Worm (Caenorhabditis elegans) whole organism, midembryonic: Measurements from ENCODE around the gene ZK896.4.
"Not testable (repeated sequence)": the region's sequence is repeated elsewhere in the genome, so short reads cannot be mapped to it uniquely, and the experiment has no call there.

Experiments used
- T22C8.4 ChIP-seq: fragments of 200-800 bp; sonication (Bioruptor generic); IDR thresholded peaks from 2 replicates; pipeline ENCODE4 v1.3.6; 2022; ENCODE audit warnings: missing genetic modification characterization, missing compliant biosample characterization
- cog-1 ChIP-seq: sonication (generic microtip); optimal IDR thresholded peaks from 2 replicates; lab custom pipeline; 2016; ENCODE audit warnings: missing genetic modification characterization, missing compliant biosample characterization
- flt-1 ChIP-seq: fragments of 200-800 bp; sonication (Bioruptor generic); IDR thresholded peaks from 2 replicates; pipeline ENCODE4 v1.3.6; 2022; ENCODE audit warnings: missing genetic modification characterization, missing compliant biosample characterization
- klf-2 ChIP-seq: fragments of 200-800 bp; sonication (Bioruptor generic); conservative IDR thresholded peaks from 2 replicates; pipeline ENCODE4 v1.3.6; 2022; ENCODE audit warnings: missing genetic modification reagents, missing genetic modification characterization, missing compliant biosample characterization
- med-1 ChIP-seq: sonication (generic microtip); optimal IDR thresholded peaks from 2 replicates; lab custom pipeline; 2017; ENCODE audit warnings: missing genetic modification characterization, mild to moderate bottlenecking, missing compliant biosample characterization, antibody characterized with exemption, missing genetic modification reagents; ENCODE audit not compliant: insufficient read depth
- ref-1 ChIP-seq: fragments of 200-800 bp; sonication (Bioruptor generic); conservative IDR thresholded peaks from 2 replicates; pipeline ENCODE4 v1.3.6; 2022; ENCODE audit warnings: missing genetic modification reagents, missing genetic modification characterization, missing compliant biosample characterization
- tab-1 ChIP-seq: fragments of 200-800 bp; sonication (Bioruptor generic); IDR thresholded peaks from 2 replicates; pipeline ENCODE4 v1.3.6; 2022; ENCODE audit warnings: missing genetic modification characterization, missing compliant biosample characterization
- ztf-23 ChIP-seq: fragments of 200-800 bp; sonication (Bioruptor generic); IDR thresholded peaks from 2 replicates; pipeline ENCODE4 v1.3.6; 2022; ENCODE audit warnings: missing genetic modification reagents, missing genetic modification characterization, missing compliant biosample characterization
- ztf-29 ChIP-seq: fragments of 200-800 bp; sonication (Bioruptor generic); IDR thresholded peaks from 2 replicates; pipeline ENCODE4 v1.3.6; 2022; ENCODE audit warnings: missing genetic modification reagents, missing genetic modification characterization, missing compliant biosample characterization

The ZK896.4 gene

ce11 chrIV:12896371-12896882, 13.3 kb upstream of the ZK896.4 start, which contains the start of gene K08D8.7:
Gene K08D8.7 (plus strand): TSS chrIV:12896832.
- no peak for TF ChIP-seq ztf-23
- no peak for TF ChIP-seq tab-1 (GFP tag; lab: Robert Waterston, UW)
- TF ChIP-seq cog-1 (tag; lab: Kevin White, UChicago) = no peak
- TF ChIP-seq T22C8.4 (GFP tag; lab: Robert Waterston, UW) = no peak
- TF ChIP-seq flt-1 (GFP tag; lab: Robert Waterston, UW) = no peak
- no peak for TF ChIP-seq klf-2 (GFP tag; lab: Robert Waterston, UW)
- TF ChIP-seq med-1 = no peak
- TF ChIP-seq ref-1 = no peak
- TF ChIP-seq ztf-29 = no peak

DNA sequence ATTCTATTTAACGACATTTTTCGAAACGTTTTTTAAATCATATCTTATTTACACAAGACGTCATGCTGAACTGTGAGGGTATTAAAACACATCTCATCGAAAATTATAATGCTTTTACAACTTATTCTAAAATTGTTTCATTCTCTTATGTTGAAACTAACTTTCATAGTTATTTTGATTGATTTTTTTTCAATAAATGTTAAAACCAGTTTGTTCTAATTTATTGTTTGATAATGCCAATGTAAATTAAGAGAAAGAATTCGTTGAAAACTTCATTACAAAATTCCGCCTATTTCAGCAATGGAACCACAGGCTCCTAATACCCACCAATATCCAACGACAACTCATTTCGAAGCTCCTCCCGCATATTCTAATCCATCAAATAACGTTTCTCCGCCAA, 11.9 kb upstream of the ZK896.4 start, which contains the start of gene K08D8.11:
K08D8.11 (plus strand) TSS at position 301 of the 400 bp plus-strand sequence.
- TF ChIP-seq cog-1 (tag; lab: Kevin White, UChicago) (no peak), ztf-29 (no peak)

ce11 chrIV:12893166-12893565, 10.1 kb upstream of the ZK896.4 start, which contains the start of gene K08D8.12:
Gene K08D8.12 (plus strand): TSS chrIV:12893466.
- no peak for TF ChIP-seq cog-1 (tag; lab: Kevin White, UChicago)
- TF ChIP-seq klf-2 (GFP tag; lab: Robert Waterston, UW) = no peak
- no peak for TF ChIP-seq ref-1
- no peak for TF ChIP-seq T22C8.4 (GFP tag; lab: Robert Waterston, UW)
- no peak for TF ChIP-seq med-1
- no peak for TF ChIP-seq ztf-29
- TF ChIP-seq ztf-23 = no peak
- TF ChIP-seq tab-1 (GFP tag; lab: Robert Waterston, UW) = no peak
- no peak for TF ChIP-seq flt-1 (GFP tag; lab: Robert Waterston, UW)

DNA sequence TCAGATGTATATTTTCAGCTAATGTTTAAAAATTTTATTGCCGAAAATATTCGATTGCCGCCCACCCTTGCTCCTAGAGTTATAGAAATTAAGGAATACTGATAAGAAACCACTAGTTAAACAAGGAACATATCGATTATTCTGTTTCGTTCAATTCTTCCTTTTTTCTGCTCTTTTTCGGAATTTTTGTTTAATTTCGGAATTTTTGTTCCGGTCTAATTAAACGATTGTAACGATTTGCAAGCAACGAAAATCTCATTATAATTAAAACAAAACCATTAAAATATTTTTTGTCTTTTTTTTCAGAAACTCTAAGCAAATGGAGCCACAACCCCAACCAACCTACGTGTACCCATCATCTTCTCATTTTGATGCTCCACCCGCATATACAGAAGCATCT, 9.1 kb upstream of the ZK896.4 start, which contains the start of gene K08D8.1:
K08D8.1 (plus strand) TSS at position 301 of the 400 bp plus-strand sequence.
- no peak for TF ChIP-seq ref-1
- TF ChIP-seq med-1 = no peak
- TF ChIP-seq ztf-29 = no peak
- TF ChIP-seq flt-1 (GFP tag; lab: Robert Waterston, UW) = no peak
- TF ChIP-seq tab-1 (GFP tag; lab: Robert Waterston, UW) = no peak
- TF ChIP-seq cog-1 (tag; lab: Kevin White, UChicago) = no peak
- TF ChIP-seq T22C8.4 (GFP tag; lab: Robert Waterston, UW) = no peak
- TF ChIP-seq klf-2 (GFP tag; lab: Robert Waterston, UW) = no peak
- no peak for TF ChIP-seq ztf-23

- no peak for TF ChIP-seq T22C8.4 (GFP tag; lab: Robert Waterston, UW)
- no peak for TF ChIP-seq cog-1 (tag; lab: Kevin White, UChicago)
- no peak for TF ChIP-seq ztf-29
- no peak for TF ChIP-seq klf-2 (GFP tag; lab: Robert Waterston, UW)
- no peak for TF ChIP-seq ref-1
- no peak for TF ChIP-seq tab-1 (GFP tag; lab: Robert Waterston, UW)
- TF ChIP-seq med-1 = no peak
- no peak for TF ChIP-seq ztf-23
- TF ChIP-seq flt-1 (GFP tag; lab: Robert Waterston, UW) = no peak
Measured at ce11 chrIV:12891080-12891479, 8.0 kb upstream of the ZK896.4 start.

ce11 chrIV:12890445-12890844, 7.4 kb upstream of the ZK896.4 start, which contains the start of gene K08D8.6:
Gene K08D8.6 (minus strand): TSS chrIV:12890508.
- TF ChIP-seq ref-1 (no peak), T22C8.4 (GFP tag; lab: Robert Waterston, UW) (no peak), flt-1 (GFP tag; lab: Robert Waterston, UW) (no peak), cog-1 (tag; lab: Kevin White, UChicago) (no peak)

ce11 chrIV:12886012-12886411, 2.9 kb upstream of the ZK896.4 start:
- TF ChIP-seq tab-1 (GFP tag; lab: Robert Waterston, UW) (no peak), flt-1 (GFP tag; lab: Robert Waterston, UW) (no peak), ztf-23 (no peak), T22C8.4 (GFP tag; lab: Robert Waterston, UW) (no peak), med-1 (no peak), ref-1 (no peak), ztf-29 (no peak), klf-2 (GFP tag; lab: Robert Waterston, UW) (no peak), cog-1 (tag; lab: Kevin White, UChicago) (no peak)

ce11 chrIV:12879557-12879956, 3.5 kb downstream of the ZK896.4 start, which contains the start of gene ZK896.5:
Gene ZK896.5 (minus strand): TSS chrIV:12879645.
- TF ChIP-seq med-1 (no peak), klf-2 (GFP tag; lab: Robert Waterston, UW) (no peak), flt-1 (GFP tag; lab: Robert Waterston, UW) (no peak), cog-1 (tag; lab: Kevin White, UChicago) (no peak), ztf-23 (no peak), ref-1 (no peak), tab-1 (GFP tag; lab: Robert Waterston, UW) (no peak), ztf-29 (no peak)

ce11 chrIV:12876558-12876957, 6.5 kb downstream of the ZK896.4 start:
- TF ChIP-seq klf-2 (GFP tag; lab: Robert Waterston, UW) (no peak), ztf-29 (no peak), cog-1 (tag; lab: Kevin White, UChicago) (no peak), med-1 (no peak), T22C8.4 (GFP tag; lab: Robert Waterston, UW) (no peak), ztf-23 (no peak), flt-1 (GFP tag; lab: Robert Waterston, UW) (no peak), tab-1 (GFP tag; lab: Robert Waterston, UW) (no peak), ref-1 (no peak)

DNA sequence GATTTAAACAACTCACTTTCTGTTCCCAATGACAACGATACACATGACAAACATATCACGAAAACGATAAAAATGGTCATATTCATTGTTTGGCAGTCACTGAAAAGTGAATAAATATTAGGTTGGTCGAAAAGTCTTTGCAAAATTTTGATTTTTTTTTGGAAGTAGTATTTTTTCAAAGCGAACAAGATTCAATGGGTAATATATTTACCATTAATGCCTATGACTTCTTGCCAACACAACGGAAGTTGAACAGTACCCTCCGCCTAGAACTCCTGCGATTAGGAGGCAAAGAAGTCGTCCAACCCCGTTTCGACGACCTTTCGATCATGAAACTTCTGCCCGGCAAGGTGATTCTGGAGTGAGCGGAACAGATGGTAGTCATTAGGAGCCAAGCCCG, 7.8 kb downstream of the ZK896.4 start, which contains the start of gene ZK896.1:
ZK896.1 (minus strand) TSS at position 101 of the 400 bp plus-strand sequence.
- TF ChIP-seq tab-1 (GFP tag; lab: Robert Waterston, UW); ztf-23; cog-1 (tag; lab: Kevin White, UChicago): not testable (repeated sequence)
